Fruit fly (Drosophila melanogaster) whole organism, adult: ENCODE results near the gene Nbr.

Experiments
- CG11617 ChIP-seq: fragments of 200-800 bp; sonication (Bioruptor generic); optimal IDR thresholded peaks from 2 replicates; lab custom pipeline; 2017; ENCODE audit warnings: mild to moderate bottlenecking, missing biosample characterization, missing genetic modification reagents, missing genetic modification characterization
- CG14711 ChIP-seq: fragments of 200-800 bp; sonication (Bioruptor generic); optimal IDR thresholded peaks from 2 replicates; lab custom pipeline; 2018; ENCODE audit warnings: missing biosample characterization, mild to moderate bottlenecking, missing genetic modification characterization, moderate library complexity
- CG1620 ChIP-seq: fragments of 200-800 bp; sonication (Bioruptor generic); optimal IDR thresholded peaks from 2 replicates; lab custom pipeline; 2016; ENCODE audit warnings: missing biosample characterization, missing genetic modification characterization
- CG7045 ChIP-seq: fragments of 200-800 bp; sonication (Bioruptor generic); optimal IDR thresholded peaks from 2 replicates; lab custom pipeline; 2017; ENCODE audit warnings: missing biosample characterization, mild to moderate bottlenecking, missing genetic modification characterization
- CG7101 ChIP-seq: fragments of 200-800 bp; sonication (Bioruptor generic); optimal IDR thresholded peaks from 2 replicates; lab custom pipeline; 2018; ENCODE audit warnings: missing biosample characterization, mild to moderate bottlenecking, missing genetic modification characterization, moderate library complexity
- Crg-1 ChIP-seq: fragments of 200-800 bp; sonication (Bioruptor generic); optimal IDR thresholded peaks from 2 replicates; lab custom pipeline; 2016; ENCODE audit warnings: missing biosample characterization, missing genetic modification characterization
- bab1 ChIP-seq: fragments of 200-800 bp; sonication (Bioruptor generic); optimal IDR thresholded peaks from 3 replicates; lab custom pipeline; 2019; ENCODE audit warnings: missing biosample characterization, mild to moderate bottlenecking, missing genetic modification characterization, moderate library complexity
- kay ChIP-seq: fragments of 200-800 bp; sonication (Bioruptor generic); peaks from one replicate; lab custom pipeline; 2016; ENCODE audit warnings: missing biosample characterization, missing genetic modification characterization, borderline replicate concordance

DNA sequence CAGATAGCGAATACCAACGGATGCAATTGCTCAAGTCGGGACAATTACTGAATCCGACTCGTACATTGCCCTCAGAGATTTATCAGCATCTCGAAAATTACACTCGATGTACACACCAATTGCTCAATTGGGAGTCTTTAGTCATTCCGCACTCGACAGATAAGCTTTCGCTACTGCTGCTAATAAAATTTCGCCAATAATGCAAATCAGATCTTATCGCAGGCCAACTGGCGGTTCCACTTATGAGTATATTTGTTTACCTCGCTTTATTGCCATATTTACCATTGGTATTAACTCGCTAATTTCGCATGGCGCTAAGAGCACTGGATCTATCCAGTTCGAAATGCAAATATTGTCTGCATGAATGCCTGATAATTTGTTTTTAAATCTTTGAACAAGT, 49.3 kb downstream of the Nbr start:
- TF ChIP-seq kay (GFP tag; lab: Kevin White, UChicago) (no peak), CG14711 (tag; lab: Kevin White, UChicago) (no peak), CG11617 (GFP tag; lab: Kevin White, UChicago) (no peak), CG1620 (no peak), Crg-1 (GFP tag; lab: Kevin White, UChicago) (no peak), CG7101 (tag; lab: Kevin White, UChicago) (no peak), bab1 (GFP tag; lab: Kevin White, UChicago) (no peak), CG7045 (GFP tag; lab: Kevin White, UChicago) (no peak)
